Worm (Caenorhabditis elegans) whole organism, young adult: ENCODE results near the gene C36B7.3.

Experiments used
- F49E8.2 ChIP-seq: sonication (generic microtip); optimal IDR thresholded peaks from 3 replicates; lab custom pipeline; 2017; ENCODE audit warnings: missing genetic modification characterization, mild to moderate bottlenecking, missing compliant biosample characterization, antibody characterized with exemption, moderate library complexity; ENCODE audit not compliant: insufficient read depth
- F57A8.1 ChIP-seq: fragments of 200-800 bp; sonication (Bioruptor generic); optimal IDR thresholded peaks from 2 replicates; lab custom pipeline; 2018; ENCODE audit warnings: mild to moderate bottlenecking, missing genetic modification characterization, moderate library complexity, missing compliant biosample characterization
- ama-1 ChIP-seq, 3 experiments: fragments of 150-350 bp in 1 of 3; sonication (generic microtip) in 2 of 3; optimal IDR thresholded peaks; 2 replicates each; lab custom pipeline; 2014 to 2018; ENCODE audit warnings: missing biosample characterization in 2 of 3, missing genetic modification characterization in 2 of 3, missing genetic modification reagents in 2 of 3
- ceh-27 ChIP-seq: fragments of 200-800 bp; sonication (Bioruptor generic); optimal IDR thresholded peaks from 2 replicates; lab custom pipeline; 2018; ENCODE audit warnings: mild to moderate bottlenecking, missing genetic modification characterization, moderate library complexity, missing compliant biosample characterization
- ceh-58 ChIP-seq: fragments of 200-800 bp; sonication (Bioruptor generic); IDR thresholded peaks from 2 replicates; pipeline ENCODE4 v1.3.6; 2022; ENCODE audit warnings: missing genetic modification characterization, missing compliant biosample characterization
- dpff-1 ChIP-seq: sonication (generic microtip); optimal IDR thresholded peaks from 2 replicates; lab custom pipeline; 2017; ENCODE audit warnings: mild to moderate bottlenecking, missing genetic modification characterization, missing compliant biosample characterization
- egl-18 ChIP-seq: fragments of 200-800 bp; sonication (Bioruptor generic); IDR thresholded peaks from 2 replicates; pipeline ENCODE4 v1.3.6; 2022; ENCODE audit warnings: missing genetic modification reagents, missing genetic modification characterization, missing compliant biosample characterization
- ets-4 ChIP-seq: fragments of 200-800 bp; sonication (Bioruptor generic); optimal IDR thresholded peaks from 2 replicates; lab custom pipeline; 2018; ENCODE audit warnings: mild to moderate bottlenecking, missing genetic modification characterization, missing compliant biosample characterization
- hlh-12 ChIP-seq: sonication (generic microtip); optimal IDR thresholded peaks from 2 replicates; lab custom pipeline; 2016; ENCODE audit warnings: missing genetic modification characterization, missing compliant biosample characterization
- lag-1 ChIP-seq: fragments of 200-800 bp; sonication (Bioruptor generic); IDR thresholded peaks from 2 replicates; pipeline ENCODE4 v1.3.6; 2022; ENCODE audit warnings: missing genetic modification reagents, missing genetic modification characterization, missing compliant biosample characterization
- lin-35 ChIP-seq, 3 experiments: fragments of 150-350 bp in 2 of 3; sonication (generic microtip) in 1 of 3; optimal IDR thresholded peaks; 2 replicates each; lab custom pipeline; 2014 to 2018; ENCODE audit warnings: missing biosample characterization in 3 of 3, missing genetic modification characterization in 3 of 3, missing genetic modification reagents in 3 of 3
- rcor-1 ChIP-seq: fragments of 200-800 bp; sonication (Bioruptor generic); IDR thresholded peaks from 2 replicates; pipeline ENCODE4 v1.3.6; 2022; ENCODE audit warnings: missing genetic modification reagents, missing genetic modification characterization, missing compliant biosample characterization
- ztf-22 ChIP-seq: fragments of 200-800 bp; sonication (Bioruptor generic); optimal IDR thresholded peaks from 2 replicates; lab custom pipeline; 2018; ENCODE audit warnings: mild to moderate bottlenecking, missing genetic modification characterization, moderate library complexity, missing compliant biosample characterization

DNA sequence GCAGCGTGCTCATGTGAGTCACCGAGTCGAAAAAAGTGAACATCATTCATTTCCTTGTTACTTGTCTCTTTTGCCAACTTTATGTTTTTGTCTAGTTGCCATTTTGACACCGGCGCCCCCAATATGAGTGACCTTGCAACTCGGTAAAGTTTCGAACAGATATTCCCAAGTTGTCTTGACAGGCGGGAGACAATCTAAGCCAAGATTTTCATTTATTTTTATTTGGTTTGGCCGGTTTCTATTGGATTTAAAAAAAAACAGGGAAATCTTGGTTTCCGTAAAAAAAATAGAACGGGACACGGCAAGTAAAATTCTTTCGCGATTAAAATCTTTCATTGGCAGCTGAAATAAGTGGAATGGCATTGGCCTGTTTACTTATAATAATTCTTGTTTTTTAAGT lies 29.6 kb downstream of the C36B7.3 start:
- TF ChIP-seq ztf-22 (GFP tag; lab: Kevin White, UChicago) (no peak), ama-1 (optimal IDR thresholded peaks at IDR 0.05; lab: Kevin White, UChicago) (no peak), ama-1 (GFP tag; optimal IDR thresholded peaks at IDR 0.05; lab: Kevin White, UChicago) (no peak), lin-35 (GFP tag; optimal IDR thresholded peaks at IDR 0.05; lab: Kevin White, UChicago) (no peak), F57A8.1 (GFP tag; lab: Kevin White, UChicago) (no peak), F49E8.2 (tag; lab: Kevin White, UChicago) (no peak), egl-18 (GFP tag; lab: Robert Waterston, UW) (no peak), ceh-58 (no peak), lag-1 (GFP tag; lab: Robert Waterston, UW) (no peak), hlh-12 (tag; lab: Kevin White, UChicago) (no peak), dpff-1 (tag; lab: Kevin White, UChicago) (no peak), rcor-1 (GFP tag; lab: Robert Waterston, UW) (no peak), ets-4 (GFP tag; lab: Kevin White, UChicago) (no peak), ceh-27 (GFP tag; lab: Kevin White, UChicago) (no peak)
